Fruit fly (Drosophila melanogaster): ENCODE data around the gene OtopLc.

OtopLc gene

dm6 chrX:5672243-5673051 lies 9.8 kb upstream of the OtopLc start, which contains the start of gene RpL35 (continued):
- TF ChIP-seq ss (GFP tag; optimal IDR thresholded peaks at IDR 0.05): peak; percentile 56 to 66
- TF ChIP-seq Blimp-1 (GFP tag; optimal IDR thresholded peaks at IDR 0.05): no peak
- no peak for TF ChIP-seq CG11294 (GFP tag; IDR thresholded peaks at IDR 0.05)
- peak; percentile 24 for TF ChIP-seq Hr39 (GFP tag; optimal IDR thresholded peaks at IDR 0.05)
- TF ChIP-seq OdsH (GFP tag; optimal IDR thresholded peaks at IDR 0.05): no peak
- peak; percentile 25 for TF ChIP-seq Sox102F (GFP tag; optimal IDR thresholded peaks at IDR 0.05)
- no peak for TF ChIP-seq fd85E (GFP tag; optimal IDR thresholded peaks at IDR 0.05)
- no peak for TF ChIP-seq CG4318 (GFP tag; optimal IDR thresholded peaks at IDR 0.05)
- peak; percentile 27 for TF ChIP-seq CG10669 (GFP tag; optimal IDR thresholded peaks at IDR 0.05)
- peak; percentile 45 for TF ChIP-seq cyc (GFP tag; optimal IDR thresholded peaks at IDR 0.05)
- no peak for TF ChIP-seq fkh (GFP tag; optimal IDR thresholded peaks at IDR 0.05)
- TF ChIP-seq achi (GFP tag; optimal IDR thresholded peaks at IDR 0.05): peak; percentile 33

- TF ChIP-seq CG11294 (GFP tag; IDR thresholded peaks at IDR 0.05) (no peak), CG6808 (GFP tag; optimal IDR thresholded peaks at IDR 0.05) (peak; percentile 17), Lpt (GFP tag; optimal IDR thresholded peaks at IDR 0.05) (no peak), Ets96B (tag; optimal IDR thresholded peaks at IDR 0.05) (no peak), CG3032 (tag; optimal IDR thresholded peaks at IDR 0.05) (peak; percentile 6), Ets21C (GFP tag; optimal IDR thresholded peaks at IDR 0.05) (peak; percentile 28), CG1621 (tag; optimal IDR thresholded peaks at IDR 0.05) (no peak), CG6276 (GFP tag; optimal IDR thresholded peaks at IDR 0.05) (no peak), spab (GFP tag; optimal IDR thresholded peaks at IDR 0.05) (no peak), CG6854 (GFP tag; optimal IDR thresholded peaks at IDR 0.05) (peak; percentile 72), Hr4 (GFP tag; optimal IDR thresholded peaks at IDR 0.05) (no peak), cyc (GFP tag; optimal IDR thresholded peaks at IDR 0.05) (peak; percentile 34), acj6 (GFP tag; optimal IDR thresholded peaks at IDR 0.05) (no peak), svp (GFP tag) (peak; percentile 68), Hr39 (GFP tag; optimal IDR thresholded peaks at IDR 0.05) (peak; percentile 33), CG3919 (GFP tag; optimal IDR thresholded peaks at IDR 0.05) (no peak), Eip75B (GFP tag; optimal IDR thresholded peaks at IDR 0.05) (no peak), Sox15 (GFP tag; optimal IDR thresholded peaks at IDR 0.05) (no peak), dac (GFP tag; optimal IDR thresholded peaks at IDR 0.05) (no peak), CG8632 (GFP tag; optimal IDR thresholded peaks at IDR 0.05) (no peak), CG9139 (GFP tag; optimal IDR thresholded peaks at IDR 0.05) (peak; percentile 27), esn (GFP tag; optimal IDR thresholded peaks at IDR 0.05) (no peak), Eip78C (GFP tag) (peak; percentile 64), net (GFP tag; optimal IDR thresholded peaks at IDR 0.05) (no peak), CG8319 (GFP tag; optimal IDR thresholded peaks at IDR 0.05) (no peak), CG6163 (GFP tag; IDR thresholded peaks at IDR 0.05) (peak; percentile 26; the same call in 1 of the 3 replicates), Smox (GFP tag; optimal IDR thresholded peaks at IDR 0.05) (no peak), CG15336 (GFP tag; IDR thresholded peaks at IDR 0.05) (no peak), eg (GFP tag; IDR thresholded peaks at IDR 0.05) (0 out of 3 replicates have a peak, but pooled peaks have one; percentile 23), topi (GFP tag; optimal IDR thresholded peaks at IDR 0.05) (peak; percentile 2), ss (GFP tag; optimal IDR thresholded peaks at IDR 0.05) (peak; percentile 51 to 57), CG10669 (GFP tag; optimal IDR thresholded peaks at IDR 0.05) (no peak), CG6792 (GFP tag; optimal IDR thresholded peaks at IDR 0.05) (no peak), achi (GFP tag; optimal IDR thresholded peaks at IDR 0.05) (no peak), lz (GFP tag; optimal IDR thresholded peaks at IDR 0.05) (peak; percentile 25), fkh (GFP tag; optimal IDR thresholded peaks at IDR 0.05) (peak; percentile 81), Sox14 (GFP tag; optimal IDR thresholded peaks at IDR 0.05) (peak; percentile 18), fd85E (GFP tag; optimal IDR thresholded peaks at IDR 0.05) (no peak), CG31627 (GFP tag; optimal IDR thresholded peaks at IDR 0.05) (peak; percentile 52), Eip93F (GFP tag; optimal IDR thresholded peaks at IDR 0.05) (no peak), Hr38 (GFP tag; optimal IDR thresholded peaks at IDR 0.05) (no peak), CG32006 (GFP tag; optimal IDR thresholded peaks at IDR 0.05) (no peak)
These were observed 8.9 kb upstream of the OtopLc start, which contains the start of gene Rab18 for dm6 chrX:5671537-5672029. Rab18 (minus strand) TSS chrX:5671812.
